Fruit fly (Drosophila melanogaster): ENCODE data around the gene CG14325.

Gene CG14325

dm6 chr3R:17626827-17627226 lies at the start of gene CG14325:
TSS of gene CG14325 (plus strand) at chr3R:17627127.
- TF ChIP-seq Myc (optimal IDR thresholded peaks at IDR 0.05) (no peak), Dfd (GFP tag; optimal IDR thresholded peaks at IDR 0.05) (no peak), HLH106 (tag; optimal IDR thresholded peaks at IDR 0.05) (no peak), pan (optimal IDR thresholded peaks at IDR 0.05) (no peak), dmrt93B (GFP tag; optimal IDR thresholded peaks at IDR 0.05) (no peak), Hr83 (GFP tag; optimal IDR thresholded peaks at IDR 0.05; ENCODE audit: poor library complexity, severe bottlenecking) (no peak), OdsH (GFP tag; optimal IDR thresholded peaks at IDR 0.05) (no peak), Hr78 (GFP tag; optimal IDR thresholded peaks at IDR 0.05) (no peak), rgr (GFP tag; optimal IDR thresholded peaks at IDR 0.05) (no peak), Dif (GFP tag; optimal IDR thresholded peaks at IDR 0.05; ENCODE audit: partially characterized antibody) (no peak), Hnf4 (GFP tag; optimal IDR thresholded peaks at IDR 0.05) (no peak), ey (GFP tag; optimal IDR thresholded peaks at IDR 0.05) (no peak)

dm6 chr3R:17583658-17584460 lies 43.1 kb upstream of the CG14325 start:
- TF ChIP-seq Jra (GFP tag; optimal IDR thresholded peaks at IDR 0.05): no peak
- no peak for TF ChIP-seq tai (GFP tag; optimal IDR thresholded peaks at IDR 0.05)
- TF ChIP-seq dl (GFP tag; optimal IDR thresholded peaks at IDR 0.05; ENCODE audit: insufficient read depth in 1 of 2, partially characterized antibody in 2 of 2): no peak
- TF ChIP-seq Rel (GFP tag; optimal IDR thresholded peaks at IDR 0.05): no peak
- no peak for TF ChIP-seq Rel (tag; optimal IDR thresholded peaks at IDR 0.05)
- TF ChIP-seq GATAd (GFP tag; optimal IDR thresholded peaks at IDR 0.05): no peak
- TF ChIP-seq usp (GFP tag; optimal IDR thresholded peaks at IDR 0.05): no peak
- no peak for TF ChIP-seq CG32264 (GFP tag; optimal IDR thresholded peaks at IDR 0.05)
- TF ChIP-seq CG9705 (GFP tag; optimal IDR thresholded peaks at IDR 0.05): no peak
- peak; percentile 29 for TF ChIP-seq ey (GFP tag; optimal IDR thresholded peaks at IDR 0.05)
- no peak for TF ChIP-seq Mio (GFP tag; optimal IDR thresholded peaks at IDR 0.05)
- TF ChIP-seq brk (GFP tag; optimal IDR thresholded peaks at IDR 0.05): no peak
- TF ChIP-seq jim (GFP tag; optimal IDR thresholded peaks at IDR 0.05): no peak
- no peak for TF ChIP-seq lola (GFP tag; optimal IDR thresholded peaks at IDR 0.05)
- no peak for TF ChIP-seq Myc (optimal IDR thresholded peaks at IDR 0.05)
- TF ChIP-seq N (GFP tag; optimal IDR thresholded peaks at IDR 0.05): no peak
- no peak for TF ChIP-seq dsf (GFP tag; optimal IDR thresholded peaks at IDR 0.05; ENCODE audit: borderline replicate concordance)
- no peak for TF ChIP-seq Hr78 (GFP tag; optimal IDR thresholded peaks at IDR 0.05)
- TF ChIP-seq woc (GFP tag; optimal IDR thresholded peaks at IDR 0.05): no peak
- TF ChIP-seq br (GFP tag; optimal IDR thresholded peaks at IDR 0.05): peak; percentile 12
- peak; percentile 40 for TF ChIP-seq fru (GFP tag; optimal IDR thresholded peaks at IDR 0.05)
- TF ChIP-seq Dif (GFP tag; optimal IDR thresholded peaks at IDR 0.05; ENCODE audit: partially characterized antibody): no peak
- TF ChIP-seq h (GFP tag; optimal IDR thresholded peaks at IDR 0.05): peak; percentile 44
- peak; percentile 22 for TF ChIP-seq OdsH (GFP tag; optimal IDR thresholded peaks at IDR 0.05)
- no peak for TF ChIP-seq sv (GFP tag; optimal IDR thresholded peaks at IDR 0.05)
- TF ChIP-seq HLH106 (tag; optimal IDR thresholded peaks at IDR 0.05): peak; percentile 53
- peak; percentile 23 for TF ChIP-seq Dfd (GFP tag; optimal IDR thresholded peaks at IDR 0.05)
- TF ChIP-seq rgr (GFP tag; optimal IDR thresholded peaks at IDR 0.05): peak; percentile 23
- no peak for TF ChIP-seq Abd-B (GFP tag; optimal IDR thresholded peaks at IDR 0.05)
- peak; percentile 52 for TF ChIP-seq Sp1 (GFP tag; optimal IDR thresholded peaks at IDR 0.05)
- TF ChIP-seq psq (GFP tag; optimal IDR thresholded peaks at IDR 0.05): no peak
- no peak for TF ChIP-seq Vsx2 (GFP tag; optimal IDR thresholded peaks at IDR 0.05; ENCODE audit: partially characterized antibody)
- TF ChIP-seq dmrt93B (GFP tag; optimal IDR thresholded peaks at IDR 0.05): no peak
- no peak for TF ChIP-seq CrebA (GFP tag; optimal IDR thresholded peaks at IDR 0.05; ENCODE audit: borderline replicate concordance)
- peak in 1 of 2 experiments; percentile 57 for TF ChIP-seq foxo (GFP tag; optimal IDR thresholded peaks at IDR 0.05)
- TF ChIP-seq sage (GFP tag; optimal IDR thresholded peaks at IDR 0.05): no peak
- TF ChIP-seq Hr83 (GFP tag; optimal IDR thresholded peaks at IDR 0.05; ENCODE audit: poor library complexity, severe bottlenecking): no peak
- TF ChIP-seq pan (optimal IDR thresholded peaks at IDR 0.05): no peak
- TF ChIP-seq Hnf4 (GFP tag; optimal IDR thresholded peaks at IDR 0.05): no peak
